Fruit fly (Drosophila melanogaster) whole organism, embryonic: ENCODE data around the gene alphaKap4.
A peak's percentile ranks its signal among the peaks of the same experiment; 100 is the strongest.

Experiments
- Bteb2 ChIP-seq: fragments of 200-800 bp; sonication (Bioruptor generic); optimal IDR thresholded peaks from 2 replicates; lab custom pipeline; 2016; ENCODE audit warnings: missing biosample characterization, missing genetic modification characterization
- CG10147 ChIP-seq: fragments of 200-800 bp; sonication (Bioruptor generic); optimal IDR thresholded peaks from 2 replicates; lab custom pipeline; 2019; ENCODE audit warnings: missing biosample characterization, mild to moderate bottlenecking, missing genetic modification characterization, moderate library complexity
- CG10274 ChIP-seq: fragments of 200-800 bp; sonication (Bioruptor generic); optimal IDR thresholded peaks from 3 replicates; lab custom pipeline; 2017; ENCODE audit warnings: missing biosample characterization, mild to moderate bottlenecking, missing genetic modification characterization
- CG12744 ChIP-seq: fragments of 200-800 bp; sonication (Bioruptor generic); optimal IDR thresholded peaks from 2 replicates; lab custom pipeline; 2016; ENCODE audit warnings: missing biosample characterization, missing genetic modification characterization
- CG16813 ChIP-seq: fragments of 200-800 bp; sonication (Bioruptor generic); IDR thresholded peaks from 3 replicates; pipeline ENCODE4 v1.3.6; 2022; ENCODE audit warnings: missing biosample characterization, missing genetic modification characterization; ENCODE audit not compliant: partially characterized antibody
- CG16815 ChIP-seq: fragments of 200-800 bp; sonication (Bioruptor generic); optimal IDR thresholded peaks from 3 replicates; lab custom pipeline; 2017; ENCODE audit warnings: missing biosample characterization, mild to moderate bottlenecking, missing genetic modification characterization
- CG18764 ChIP-seq: fragments of 200-800 bp; sonication (Bioruptor generic); optimal IDR thresholded peaks from 3 replicates; lab custom pipeline; 2016; ENCODE audit warnings: missing biosample characterization, missing genetic modification characterization
- CG2712 ChIP-seq: fragments of 200-800 bp; optimal IDR thresholded peaks from 3 replicates; lab custom pipeline; 2019; ENCODE audit warnings: missing biosample characterization, mild to moderate bottlenecking, missing genetic modification characterization, moderate library complexity
- CG2889 ChIP-seq: fragments of 200-800 bp; sonication (Bioruptor generic); IDR thresholded peaks from 3 replicates; pipeline ENCODE4 v1.3.6; 2022; ENCODE audit warnings: missing biosample characterization, missing genetic modification characterization
- CG31365 ChIP-seq: fragments of 200-800 bp; sonication (Bioruptor generic); optimal IDR thresholded peaks from 2 replicates; lab custom pipeline; 2018; ENCODE audit warnings: missing biosample characterization, mild to moderate bottlenecking, missing genetic modification characterization
- CG32772 ChIP-seq: fragments of 200-800 bp; sonication (Bioruptor generic); IDR thresholded peaks from 2 replicates; pipeline ENCODE4 v1.3.6; 2022; ENCODE audit warnings: missing biosample characterization, missing genetic modification characterization
- CG34224 ChIP-seq: fragments of 200-800 bp; sonication (Bioruptor generic); IDR thresholded peaks from 3 replicates; pipeline ENCODE4 v1.3.6; 2022; ENCODE audit warnings: missing biosample characterization, missing genetic modification characterization; ENCODE audit not compliant: partially characterized antibody
- CG3838 ChIP-seq: fragments of 200-800 bp; sonication (Bioruptor generic); optimal IDR thresholded peaks from 3 replicates; lab custom pipeline; 2016; ENCODE audit warnings: missing biosample characterization, missing genetic modification characterization
- CG4360 ChIP-seq: fragments of 200-800 bp; sonication (Bioruptor generic); IDR thresholded peaks from 2 replicates; pipeline ENCODE4 v1.3.6; 2022; ENCODE audit warnings: missing biosample characterization, missing genetic modification characterization
- CG6254 ChIP-seq: fragments of 200-800 bp; sonication (Bioruptor generic); optimal IDR thresholded peaks from 3 replicates; lab custom pipeline; 2017; ENCODE audit warnings: mild to moderate bottlenecking, missing biosample characterization, missing genetic modification reagents, missing genetic modification characterization
- CG6791 ChIP-seq: fragments of 200-800 bp; sonication (Bioruptor generic); IDR thresholded peaks from 3 replicates; pipeline ENCODE4 v1.3.6; 2022; ENCODE audit warnings: missing biosample characterization, missing genetic modification characterization; ENCODE audit not compliant: partially characterized antibody
- CG7271 ChIP-seq: fragments of 200-800 bp; sonication (Bioruptor generic); optimal IDR thresholded peaks from 2 replicates; lab custom pipeline; 2018; ENCODE audit warnings: missing biosample characterization, mild to moderate bottlenecking, missing genetic modification characterization, moderate library complexity
- CG9797 ChIP-seq: fragments of 200-800 bp; sonication (Bioruptor generic); optimal IDR thresholded peaks from 3 replicates; lab custom pipeline; 2018; ENCODE audit warnings: missing biosample characterization, mild to moderate bottlenecking, missing genetic modification characterization
- CG9817 ChIP-seq: fragments of 200-800 bp; sonication (Bioruptor generic); optimal IDR thresholded peaks from 2 replicates; lab custom pipeline; 2018; ENCODE audit warnings: missing biosample characterization, mild to moderate bottlenecking, missing genetic modification characterization, moderate library complexity
- Eip74EF ChIP-seq, 2 experiments: fragments of 200-800 bp in 1 of 2; fragments of >200 bp in 1 of 2; sonication (Bioruptor generic) in 1 of 2; optimal IDR thresholded peaks; 2 replicates each; lab custom pipeline; 2017 to 2019; ENCODE audit warnings: missing biosample characterization in 2 of 2, missing genetic modification characterization in 2 of 2, mild to moderate bottlenecking in 1 of 2, moderate library complexity in 1 of 2
- Ets97D ChIP-seq: fragments of 200-800 bp; sonication (Bioruptor generic); optimal IDR thresholded peaks from 3 replicates; lab custom pipeline; 2016; ENCODE audit warnings: missing biosample characterization, missing genetic modification characterization
- GATAe ChIP-seq: fragments of 200-800 bp; sonication (Bioruptor generic); conservative IDR thresholded peaks from 2 replicates; pipeline ENCODE4 v1.3.6; 2022; ENCODE audit warnings: missing biosample characterization, missing genetic modification characterization
- Gug ChIP-seq: fragments of 200-800 bp; sonication (Bioruptor generic); IDR thresholded peaks from 4 replicates; pipeline ENCODE4 v1.3.6; 2022; ENCODE audit warnings: missing biosample characterization, missing genetic modification characterization
- HHEX ChIP-seq: fragments of 200-800 bp; sonication (Bioruptor generic); optimal IDR thresholded peaks from 3 replicates; lab custom pipeline; 2017; ENCODE audit warnings: missing biosample characterization, mild to moderate bottlenecking, missing genetic modification characterization, missing genetic modification reagents
- Hr78 ChIP-seq, 2 experiments: fragments of 200-800 bp in 1 of 2; fragments of >200 bp in 1 of 2; sonication (Bioruptor generic) in 1 of 2; optimal IDR thresholded peaks; 2 replicates each; lab custom pipeline; 2017 to 2019; ENCODE audit warnings: missing biosample characterization in 2 of 2, missing genetic modification characterization in 2 of 2, mild to moderate bottlenecking in 1 of 2, moderate library complexity in 1 of 2
- MESR4 ChIP-seq: fragments of 200-800 bp; sonication (Bioruptor generic); optimal IDR thresholded peaks from 2 replicates; lab custom pipeline; 2018; ENCODE audit warnings: missing biosample characterization, mild to moderate bottlenecking, missing genetic modification characterization, moderate library complexity
- NC2β ChIP-seq: fragments of 200-800 bp; sonication (Bioruptor generic); optimal IDR thresholded peaks from 2 replicates; lab custom pipeline; 2016; ENCODE audit warnings: missing biosample characterization, missing genetic modification characterization
- NFAT ChIP-seq: fragments of 200-800 bp; sonication (Bioruptor generic); IDR thresholded peaks from 2 replicates; pipeline ENCODE4 v1.3.6; 2022; ENCODE audit warnings: missing biosample characterization, missing genetic modification characterization
- Ptx1 ChIP-seq: fragments of 200-800 bp; sonication (Bioruptor generic); IDR thresholded peaks from 2 replicates; pipeline ENCODE4 v1.3.6; 2022; ENCODE audit warnings: missing biosample characterization, missing genetic modification characterization
- Sry-β ChIP-seq: fragments of 200-800 bp; sonication (Bioruptor generic); optimal IDR thresholded peaks from 2 replicates; lab custom pipeline; 2018; ENCODE audit warnings: missing biosample characterization, mild to moderate bottlenecking, missing genetic modification characterization, moderate library complexity
- ap ChIP-seq: fragments of 200-800 bp; sonication (Bioruptor generic); IDR thresholded peaks from 2 replicates; pipeline ENCODE4 v1.3.6; 2022; ENCODE audit warnings: missing biosample characterization, missing genetic modification characterization
- az2 ChIP-seq: fragments of 200-800 bp; sonication (Bioruptor generic); optimal IDR thresholded peaks from 3 replicates; lab custom pipeline; 2016; ENCODE audit warnings: missing biosample characterization, missing genetic modification characterization
- bab2 ChIP-seq: fragments of 200-800 bp; sonication (Bioruptor generic); optimal IDR thresholded peaks from 2 replicates; lab custom pipeline; 2016; ENCODE audit warnings: missing biosample characterization, missing genetic modification characterization
- br ChIP-seq: fragments of >200 bp; optimal IDR thresholded peaks from 2 replicates; lab custom pipeline; 2017
- caup ChIP-seq: fragments of 200-800 bp; sonication (Bioruptor generic); optimal IDR thresholded peaks from 3 replicates; lab custom pipeline; 2017; ENCODE audit warnings: missing biosample characterization, mild to moderate bottlenecking, missing genetic modification characterization, moderate library complexity; ENCODE audit not compliant: severe bottlenecking
- emc ChIP-seq: fragments of 200-800 bp; sonication (Bioruptor generic); optimal IDR thresholded peaks from 2 replicates; lab custom pipeline; 2016; ENCODE audit warnings: missing biosample characterization, missing genetic modification characterization
- gem ChIP-seq: fragments of 200-800 bp; sonication (Bioruptor generic); optimal IDR thresholded peaks from 2 replicates; lab custom pipeline; 2019; ENCODE audit warnings: missing biosample characterization, mild to moderate bottlenecking, missing genetic modification characterization, moderate library complexity
- ind ChIP-seq: fragments of 200-800 bp; sonication (Bioruptor generic); optimal IDR thresholded peaks from 3 replicates; lab custom pipeline; 2016; ENCODE audit warnings: missing biosample characterization, missing genetic modification characterization
- lab ChIP-seq: fragments of 200-800 bp; sonication (Bioruptor generic); optimal IDR thresholded peaks from 3 replicates; lab custom pipeline; 2017; ENCODE audit warnings: missing biosample characterization, missing genetic modification characterization, mild to moderate bottlenecking, moderate library complexity, missing genetic modification reagents
- luna ChIP-seq: fragments of 200-800 bp; sonication (Bioruptor generic); optimal IDR thresholded peaks from 2 replicates; lab custom pipeline; 2016; ENCODE audit warnings: missing biosample characterization, missing genetic modification characterization
- prd ChIP-seq, 3 experiments: fragments of >200 bp in 2 of 3; fragments of 200-800 bp in 1 of 3; sonication (Bioruptor generic) in 1 of 3; optimal IDR thresholded peaks in 2 of 3; IDR thresholded peaks in 1 of 3; 2 replicates in 2 of 3; 3 replicates in 1 of 3; pipeline versions ENCODE4 v1.3.6 to Lab custom; 2017 to 2022; ENCODE audit warnings: missing biosample characterization in 1 of 3, missing genetic modification characterization in 1 of 3
- pum ChIP-seq: fragments of 200-800 bp; sonication (Bioruptor generic); optimal IDR thresholded peaks from 2 replicates; lab custom pipeline; 2016; ENCODE audit warnings: missing biosample characterization, missing genetic modification characterization
- scrt ChIP-seq: fragments of 200-800 bp; sonication (Bioruptor generic); optimal IDR thresholded peaks from 2 replicates; lab custom pipeline; 2018; ENCODE audit warnings: missing biosample characterization, mild to moderate bottlenecking, missing genetic modification characterization, moderate library complexity
- tgo ChIP-seq: fragments of 200-800 bp; sonication (Bioruptor generic); IDR thresholded peaks from 3 replicates; pipeline ENCODE4 v1.3.6; 2022; ENCODE audit warnings: missing biosample characterization, missing genetic modification characterization
- toy ChIP-seq: fragments of 200-800 bp; sonication (Bioruptor generic); IDR thresholded peaks from 2 replicates; pipeline ENCODE4 v1.3.6; 2022; ENCODE audit warnings: missing biosample characterization, missing genetic modification characterization
- trh ChIP-seq: fragments of 200-800 bp; sonication (Bioruptor generic); optimal IDR thresholded peaks from 2 replicates; lab custom pipeline; 2016; ENCODE audit warnings: missing biosample characterization, missing genetic modification characterization
- tup ChIP-seq: fragments of 200-800 bp; sonication (Bioruptor generic); optimal IDR thresholded peaks from 2 replicates; lab custom pipeline; 2016; ENCODE audit warnings: missing biosample characterization, mild to moderate bottlenecking, missing genetic modification characterization, moderate library complexity

Gene alphaKap4

dm6 chr3L:5976121-5976906 is 34.5 kb downstream of the alphaKap4 start (continued):
- TF ChIP-seq CG16813 (GFP tag; lab: Robert Waterston, UW) (no peak), ind (GFP tag; lab: Kevin White, UChicago) (peak; percentile 92), NC2β (GFP tag; lab: Kevin White, UChicago) (peak; percentile 91), CG4360 (GFP tag; lab: Robert Waterston, UW) (peak; percentile 83), MESR4 (GFP tag; lab: Kevin White, UChicago) (peak; percentile 18), trh (GFP tag; lab: Kevin White, UChicago) (peak; percentile 87), Gug (peak; percentile 96), tgo (GFP tag; lab: Robert Waterston, UW) (peak; percentile 98), Bteb2 (peak; percentile 78), CG10147 (GFP tag; lab: Kevin White, UChicago) (peak; percentile 88), CG32772 (GFP tag; lab: Robert Waterston, UW) (peak; percentile 98), lab (GFP tag; lab: Kevin White, UChicago) (peak; percentile 92), Sry-β (GFP tag; lab: Kevin White, UChicago) (peak; percentile 69), pum (GFP tag; lab: Kevin White, UChicago) (peak; percentile 97), Eip74EF (GFP tag; optimal IDR thresholded peaks at IDR 0.05; lab: Kevin White, UChicago) (peak in 1 of 2 experiments; percentile 96), bab2 (peak; percentile 96), Ptx1 (peak; percentile 98), CG9817 (tag; lab: Kevin White, UChicago) (peak; percentile 74), prd (optimal IDR thresholded peaks at IDR 0.05; lab: Kevin White, UChicago) (no peak), prd (GFP tag; IDR thresholded peaks at IDR 0.05; lab: Robert Waterston, UW) (peak; percentile 98), CG6791 (peak; percentile 64; the same call in 2 of the 3 replicates), CG2889 (GFP tag; lab: Robert Waterston, UW) (peak; percentile 89), toy (GFP tag; lab: Robert Waterston, UW) (peak; percentile 78), az2 (GFP tag; lab: Kevin White, UChicago) (peak; percentile 96), ap (peak; percentile 96), CG10274 (GFP tag; lab: Kevin White, UChicago) (peak; percentile 63), Ets97D (peak; percentile 88), CG31365 (tag; lab: Kevin White, UChicago) (peak; percentile 60), NFAT (GFP tag; lab: Robert Waterston, UW) (peak; percentile 54), tup (GFP tag; lab: Kevin White, UChicago) (peak; percentile 93), caup (GFP tag; lab: Kevin White, UChicago) (peak; percentile 80), HHEX (GFP tag; lab: Kevin White, UChicago) (peak; percentile 92), CG3838 (peak; percentile 81), CG9797 (peak; percentile 58), CG7271 (tag; lab: Kevin White, UChicago) (peak; percentile 80), br (lab: Kevin White, UChicago) (no peak), CG2712 (tag; lab: Kevin White, UChicago) (peak; percentile 99), emc (GFP tag; lab: Kevin White, UChicago) (peak; percentile 53), GATAe (GFP tag; lab: Robert Waterston, UW) (peak; percentile 56; the same call in 1 of the 2 replicates), CG6254 (GFP tag; lab: Kevin White, UChicago) (peak; percentile 94), CG12744 (GFP tag; lab: Kevin White, UChicago) (peak; percentile 76), luna (no peak), gem (peak; percentile 98), CG18764 (GFP tag; lab: Kevin White, UChicago) (peak; percentile 95), CG34224 (GFP tag; lab: Robert Waterston, UW) (peak; percentile 46; the same call in 1 of the 3 replicates), CG16815 (GFP tag; lab: Kevin White, UChicago) (peak; percentile 89), scrt (GFP tag; lab: Kevin White, UChicago) (peak; percentile 85), Hr78 (GFP tag; optimal IDR thresholded peaks at IDR 0.05; lab: Kevin White, UChicago) (peak in 1 of 2 experiments; percentile 87)
